Worm (Caenorhabditis elegans) whole organism, L3 larva: ENCODE measurements around the gene clh-2.
A peak's percentile ranks its signal among the peaks of the same experiment; 100 is the strongest.

Source experiments
- ama-1 ChIP-seq: fragments of 150-350 bp; optimal IDR thresholded peaks from 2 replicates; lab custom pipeline; 2018
- ceh-16 ChIP-seq: sonication (generic microtip); optimal IDR thresholded peaks from 2 replicates; lab custom pipeline; 2017; ENCODE audit warnings: missing biosample characterization, missing genetic modification characterization
- ceh-28 ChIP-seq: fragments of 150-350 bp; optimal IDR thresholded peaks from 2 replicates; lab custom pipeline; 2014; ENCODE audit warnings: missing biosample characterization, missing genetic modification reagents, missing genetic modification characterization
- ceh-82 ChIP-seq: fragments of 150-350 bp; optimal IDR thresholded peaks from 2 replicates; lab custom pipeline; 2014; ENCODE audit warnings: missing biosample characterization, missing genetic modification characterization
- egl-27 ChIP-seq: sonication (generic microtip); optimal IDR thresholded peaks from 4 replicates; lab custom pipeline; 2017; ENCODE audit warnings: missing biosample characterization, missing genetic modification reagents, missing genetic modification characterization
- egl-5 ChIP-seq: fragments of 150-350 bp; optimal IDR thresholded peaks from 2 replicates; lab custom pipeline; 2017; ENCODE audit warnings: missing biosample characterization, missing genetic modification reagents, missing genetic modification characterization, inconsistent platforms
- elt-1 ChIP-seq: fragments of 150-350 bp; optimal IDR thresholded peaks from 2 replicates; lab custom pipeline; 2014; ENCODE audit warnings: missing biosample characterization, missing genetic modification characterization
- elt-2 ChIP-seq: sonication (generic microtip); optimal IDR thresholded peaks from 2 replicates; lab custom pipeline; 2016; ENCODE audit warnings: missing genetic modification reagents, mild to moderate bottlenecking, missing genetic modification characterization, missing compliant biosample characterization
- elt-3 ChIP-seq, 3 experiments: fragments of 150-350 bp in 1 of 3; sonication (generic microtip) in 2 of 3; optimal IDR thresholded peaks; 2 replicates in 2 of 3; 4 replicates in 1 of 3; lab custom pipeline; 2014 to 2017; ENCODE audit warnings: missing biosample characterization in 3 of 3, missing genetic modification characterization in 3 of 3
- fkh-10 ChIP-seq: sonication (generic microtip); optimal IDR thresholded peaks from 2 replicates; lab custom pipeline; 2017; ENCODE audit warnings: missing biosample characterization, missing genetic modification reagents, missing genetic modification characterization
- hmg-11 ChIP-seq: sonication (generic microtip); optimal IDR thresholded peaks from 2 replicates; lab custom pipeline; 2016; ENCODE audit warnings: missing genetic modification characterization, missing compliant biosample characterization
- lin-39 ChIP-seq: fragments of 150-350 bp; optimal IDR thresholded peaks from 2 replicates; lab custom pipeline; 2018; ENCODE audit warnings: missing biosample characterization, missing genetic modification reagents, missing genetic modification characterization
- mdl-1 ChIP-seq: fragments of 150-350 bp; optimal IDR thresholded peaks from 2 replicates; lab custom pipeline; 2014; ENCODE audit warnings: missing biosample characterization, missing genetic modification characterization
- mml-1 ChIP-seq: fragments of 150-350 bp; sonication (generic microtip); optimal IDR thresholded peaks from 3 replicates; lab custom pipeline; 2014; ENCODE audit warnings: missing biosample characterization, missing genetic modification characterization
- nhr-12 ChIP-seq: fragments of 150-350 bp; optimal IDR thresholded peaks from 2 replicates; lab custom pipeline; 2014; ENCODE audit warnings: missing biosample characterization, missing genetic modification characterization
- nhr-23 ChIP-seq: fragments of 150-350 bp; optimal IDR thresholded peaks from 2 replicates; lab custom pipeline; 2014; ENCODE audit warnings: missing biosample characterization, missing genetic modification reagents, missing genetic modification characterization
- nhr-25 ChIP-seq: sonication (generic microtip); optimal IDR thresholded peaks from 2 replicates; lab custom pipeline; 2017; ENCODE audit warnings: missing biosample characterization, missing genetic modification characterization
- nhr-28 ChIP-seq: fragments of 150-350 bp; optimal IDR thresholded peaks from 2 replicates; lab custom pipeline; 2014; ENCODE audit warnings: missing biosample characterization, missing genetic modification characterization
- nhr-43 ChIP-seq: sonication (generic microtip); optimal IDR thresholded peaks from 2 replicates; lab custom pipeline; 2016; ENCODE audit warnings: mild to moderate bottlenecking, missing genetic modification characterization, missing compliant biosample characterization; ENCODE audit not compliant: poor library complexity, severe bottlenecking
- nhr-67 ChIP-seq: fragments of 150-350 bp; optimal IDR thresholded peaks from 2 replicates; lab custom pipeline; 2014; ENCODE audit warnings: missing biosample characterization, missing genetic modification characterization
- nhr-76 ChIP-seq: fragments of 150-350 bp; sonication (generic microtip); optimal IDR thresholded peaks from 5 replicates; lab custom pipeline; 2014; ENCODE audit warnings: missing biosample characterization, missing genetic modification characterization
- pha-4 ChIP-seq: fragments of 150-350 bp; optimal IDR thresholded peaks from 2 replicates; lab custom pipeline; 2014; ENCODE audit warnings: missing biosample characterization, missing genetic modification reagents, missing genetic modification characterization
- sea-2 ChIP-seq: fragments of 150-350 bp; sonication (generic microtip); optimal IDR thresholded peaks from 4 replicates; lab custom pipeline; 2014; ENCODE audit warnings: missing biosample characterization, missing genetic modification reagents, missing genetic modification characterization
- snpc-4 ChIP-seq: fragments of 150-350 bp; optimal IDR thresholded peaks from 2 replicates; lab custom pipeline; 2014; ENCODE audit warnings: missing biosample characterization, missing genetic modification characterization
- tbx-2 ChIP-seq: sonication (generic microtip); optimal IDR thresholded peaks from 2 replicates; lab custom pipeline; 2016; ENCODE audit warnings: mild to moderate bottlenecking, missing genetic modification characterization, missing compliant biosample characterization
- unc-62 ChIP-seq: fragments of 150-350 bp; sonication (generic microtip); optimal IDR thresholded peaks from 4 replicates; lab custom pipeline; 2014; ENCODE audit warnings: missing biosample characterization, missing genetic modification reagents, missing genetic modification characterization
- ztf-4 ChIP-seq: fragments of 150-350 bp; optimal IDR thresholded peaks from 2 replicates; lab custom pipeline; 2014; ENCODE audit warnings: missing biosample characterization, missing genetic modification characterization

The clh-2 gene

DNA sequence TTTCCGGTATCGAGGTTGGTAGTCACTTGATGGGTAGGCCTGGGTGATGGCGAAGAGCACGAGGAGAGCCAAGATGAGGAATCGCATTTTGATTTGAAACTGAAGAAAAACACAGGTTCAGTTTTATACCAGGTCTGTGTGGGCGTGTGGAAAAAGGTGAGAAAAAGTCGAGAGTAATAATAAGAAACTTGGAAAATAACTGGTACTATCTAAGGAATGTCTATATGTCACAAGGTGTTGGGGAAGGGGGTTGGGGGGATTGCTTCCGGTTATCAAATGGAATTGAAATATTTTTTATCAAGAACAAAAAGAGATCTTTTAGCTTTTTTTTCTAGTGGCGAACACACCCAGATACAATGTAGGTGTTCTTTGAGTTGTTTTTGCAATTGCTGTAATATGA lies 32.1 kb upstream of the clh-2 start, which contains the start of gene nlp-51:
Gene nlp-51, minus strand, starts transcription at position 101 of the 400 bp plus-strand sequence.
- TF ChIP-seq ztf-4 (tag; lab: Kevin White, UChicago) = no peak
- no peak for TF ChIP-seq elt-3 (tag; optimal IDR thresholded peaks at IDR 0.05; lab: Kevin White, UChicago)
- TF ChIP-seq snpc-4 (tag; lab: Kevin White, UChicago) = no peak
- no peak for TF ChIP-seq ama-1 (lab: Kevin White, UChicago)
- TF ChIP-seq pha-4 (tag; lab: Kevin White, UChicago) = no peak
- no peak for TF ChIP-seq mml-1 (tag; lab: Kevin White, UChicago)
- no peak for TF ChIP-seq unc-62 (GFP tag; lab: Kevin White, UChicago)
- no peak for TF ChIP-seq mdl-1 (tag; lab: Kevin White, UChicago)
- no peak for TF ChIP-seq egl-5 (tag; lab: Kevin White, UChicago)
- no peak for TF ChIP-seq elt-1 (tag; lab: Kevin White, UChicago)
- TF ChIP-seq nhr-76 (tag; lab: Kevin White, UChicago) = no peak
- no peak for TF ChIP-seq nhr-67 (tag; lab: Kevin White, UChicago)

DNA sequence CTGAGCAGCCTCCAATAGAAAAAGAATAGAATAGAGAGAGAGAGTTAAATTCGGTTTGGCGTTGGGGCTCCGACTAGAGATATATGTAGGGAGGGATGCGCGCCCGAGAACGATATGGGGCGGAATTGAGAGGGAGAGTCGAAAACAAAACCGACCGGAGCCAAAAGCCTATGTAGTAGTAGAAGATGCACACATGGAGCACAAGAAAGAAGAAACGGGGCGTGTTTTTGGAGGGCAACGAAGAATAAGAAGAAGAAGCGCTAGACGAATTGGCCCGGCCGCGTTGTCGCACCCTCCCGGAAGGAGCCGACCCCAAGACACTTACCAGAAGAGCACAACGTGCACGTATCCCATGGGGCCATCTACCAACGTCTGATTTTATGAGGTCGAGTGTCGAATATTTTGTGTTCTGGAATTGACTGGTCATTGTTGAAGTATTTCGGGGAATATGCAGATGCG lies 22.6 kb upstream of the clh-2 start, which contains the start of gene tag-180:
Gene tag-180, minus strand, starts transcription at position 409 of the 459 bp plus-strand sequence.
- TF ChIP-seq hmg-11 (tag; lab: Kevin White, UChicago) = no peak
- no peak for TF ChIP-seq ceh-82 (tag; lab: Kevin White, UChicago)
- TF ChIP-seq fkh-10 (GFP tag; lab: Kevin White, UChicago) = no peak
- no peak for TF ChIP-seq mdl-1 (tag; lab: Kevin White, UChicago)
- TF ChIP-seq unc-62 (GFP tag; lab: Kevin White, UChicago) = no peak

DNA sequence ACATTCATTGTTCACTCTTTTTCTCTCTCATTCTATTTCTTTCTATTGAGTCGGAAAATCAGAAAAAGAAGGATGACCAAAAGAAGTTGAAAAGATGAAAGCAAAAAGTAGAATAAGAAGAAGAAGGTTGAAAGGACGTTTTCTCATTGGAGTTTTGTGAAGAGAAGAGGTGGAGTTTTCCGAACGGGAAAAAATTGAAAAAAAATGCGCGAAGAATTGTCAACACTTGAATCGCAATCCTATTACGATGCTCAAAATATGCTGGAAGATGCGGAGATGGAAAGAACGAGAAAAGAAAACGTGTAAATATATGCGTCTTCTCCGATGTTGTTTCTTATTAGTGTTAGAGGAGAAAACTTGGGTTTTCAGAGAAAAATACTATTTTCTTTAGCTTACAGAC lies 18.3 kb upstream of the clh-2 start:
- TF ChIP-seq ceh-82 (tag; lab: Kevin White, UChicago) (no peak), fkh-10 (GFP tag; lab: Kevin White, UChicago) (peak; percentile 83)

DNA sequence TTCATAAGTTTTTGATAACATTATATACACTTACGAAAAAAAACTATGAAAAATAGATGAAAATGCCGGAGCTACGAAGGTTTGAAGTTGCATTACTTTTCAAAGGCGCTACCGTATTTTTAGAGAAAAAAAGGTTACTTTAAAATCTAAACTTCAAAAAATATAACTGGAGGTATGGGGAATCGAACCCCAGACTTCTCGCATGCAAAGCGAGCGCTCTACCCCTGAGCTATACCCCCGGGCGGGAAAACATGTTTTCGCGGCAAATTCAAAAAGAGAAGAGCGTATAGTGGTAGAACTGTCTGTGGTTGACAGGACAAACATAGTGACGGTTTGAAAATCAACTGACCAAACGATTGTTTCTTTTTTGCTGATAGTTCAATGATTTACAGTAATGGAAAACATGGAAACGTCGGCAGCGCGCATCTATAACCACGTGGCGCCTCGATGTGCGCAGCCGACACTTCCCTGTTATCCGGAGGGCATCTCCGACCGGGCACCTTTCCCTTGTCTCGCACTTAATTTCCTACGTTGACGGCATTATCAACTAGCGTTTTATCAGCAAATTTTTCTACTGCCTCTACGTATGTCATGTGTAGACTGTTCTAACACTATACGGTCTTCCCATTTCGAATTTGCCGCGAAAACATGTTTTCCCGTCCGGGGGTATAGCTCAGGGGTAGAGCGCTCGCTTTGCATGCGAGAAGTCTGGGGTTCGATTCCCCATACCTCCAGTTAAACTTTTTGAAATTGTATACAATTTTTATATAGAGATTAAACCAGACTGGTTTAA lies 17.7 kb upstream of the clh-2 start:
- TF ChIP-seq nhr-25 (tag; lab: Kevin White, UChicago) (peak; percentile 38), sea-2 (GFP tag; lab: Kevin White, UChicago) (no peak), elt-2 (tag; lab: Kevin White, UChicago) (peak; percentile 67), snpc-4 (tag; lab: Kevin White, UChicago) (peak; percentile 66)

DNA sequence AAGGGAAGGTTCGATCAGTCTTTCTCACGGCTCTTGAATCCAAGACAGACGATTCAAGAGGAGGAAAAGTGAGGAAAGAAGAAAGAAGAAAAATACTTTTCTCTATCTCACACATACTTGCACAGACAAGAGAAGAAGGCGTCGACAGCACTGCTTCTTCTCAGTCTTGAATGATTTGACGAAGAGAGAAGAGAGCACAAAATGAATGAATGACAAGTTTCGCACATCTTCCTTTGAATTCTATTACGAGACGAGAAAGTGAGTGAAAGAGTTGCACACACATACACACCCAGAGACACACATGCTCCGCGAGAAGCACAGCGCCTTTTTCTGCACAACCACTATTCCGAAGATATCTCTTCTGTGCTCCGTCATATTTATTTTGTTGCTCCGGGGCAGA lies 16.0 kb upstream of the clh-2 start:
- peak; percentile 67 for TF ChIP-seq fkh-10 (GFP tag; lab: Kevin White, UChicago)
- no peak for TF ChIP-seq nhr-12 (tag; lab: Kevin White, UChicago)
- TF ChIP-seq lin-39 (tag; lab: Kevin White, UChicago) = peak; percentile 9

DNA sequence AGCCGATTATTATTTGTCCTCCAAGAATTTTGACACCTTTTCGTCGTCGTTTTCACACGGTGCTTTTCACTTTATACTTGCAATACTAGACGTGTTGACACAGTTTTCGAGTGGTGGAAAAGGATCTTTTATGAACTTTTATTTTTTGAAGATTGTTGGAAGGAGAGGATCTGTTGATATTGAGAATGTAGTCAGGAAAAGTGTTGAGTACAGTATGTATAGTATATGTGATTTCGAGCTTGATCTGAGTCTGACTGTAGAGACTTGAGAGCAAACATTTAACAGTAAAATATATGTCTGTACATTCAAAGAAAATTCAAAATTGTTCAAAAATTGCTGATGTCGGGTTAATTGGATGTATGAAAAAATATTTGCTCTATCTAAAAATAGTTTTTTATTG lies 15.5 kb upstream of the clh-2 start:
- TF ChIP-seq tbx-2 (tag; lab: Kevin White, UChicago) (peak; percentile 33), ama-1 (lab: Kevin White, UChicago) (no peak), nhr-23 (tag; lab: Kevin White, UChicago) (peak; percentile 71), egl-27 (tag; lab: Kevin White, UChicago) (no peak), ceh-16 (tag; lab: Kevin White, UChicago) (no peak), nhr-43 (tag; lab: Kevin White, UChicago) (peak; percentile 72), ceh-28 (tag; lab: Kevin White, UChicago) (no peak), nhr-28 (peak; percentile 7), elt-3 (tag; optimal IDR thresholded peaks at IDR 0.05; lab: Kevin White, UChicago) (peak in 1 of 3 experiments; percentile 75), nhr-76 (tag; lab: Kevin White, UChicago) (no peak)
